Fruit fly (Drosophila melanogaster): Measurements from ENCODE around the gene CG4576.
A peak's percentile ranks its signal among the peaks of the same experiment; 100 is the strongest.

The CG4576 gene

dm6 chr3R:15807306-15807705 is 18.2 kb upstream of the CG4576 start:
- TF ChIP-seq CG1620 (GFP tag; optimal IDR thresholded peaks at IDR 0.05), result no peak
- TF ChIP-seq CG14711 (tag; optimal IDR thresholded peaks at IDR 0.05), result no peak
- TF ChIP-seq CG12768 (GFP tag; optimal IDR thresholded peaks at IDR 0.05), result no peak
- TF ChIP-seq CG33017 (tag; optimal IDR thresholded peaks at IDR 0.05), result no peak
- TF ChIP-seq CG7101 (tag; optimal IDR thresholded peaks at IDR 0.05), result no peak
- no peak for TF ChIP-seq CG5204 (GFP tag; optimal IDR thresholded peaks at IDR 0.05)
- no peak for TF ChIP-seq pad (GFP tag; optimal IDR thresholded peaks at IDR 0.05)
- no peak for TF ChIP-seq Hr96 (GFP tag; optimal IDR thresholded peaks at IDR 0.05)
- TF ChIP-seq ovo (GFP tag; optimal IDR thresholded peaks at IDR 0.05), result no peak
- no peak for TF ChIP-seq toe (GFP tag; optimal IDR thresholded peaks at IDR 0.05)
- no peak for TF ChIP-seq bab1 (GFP tag; optimal IDR thresholded peaks at IDR 0.05)

dm6 chr3R:15807877-15808381 is 17.6 kb upstream of the CG4576 start:
- TF ChIP-seq pad (GFP tag; optimal IDR thresholded peaks at IDR 0.05) (no peak), cic (GFP tag; optimal IDR thresholded peaks at IDR 0.05) (no peak), bab1 (GFP tag; optimal IDR thresholded peaks at IDR 0.05) (no peak), tj (GFP tag; optimal IDR thresholded peaks at IDR 0.05) (no peak), CG11617 (GFP tag; optimal IDR thresholded peaks at IDR 0.05) (no peak), cnc (optimal IDR thresholded peaks at IDR 0.05) (no peak), CG1620 (GFP tag; optimal IDR thresholded peaks at IDR 0.05) (no peak), CG7045 (GFP tag; optimal IDR thresholded peaks at IDR 0.05) (no peak), CG7101 (tag; optimal IDR thresholded peaks at IDR 0.05) (no peak), Mnt (GFP tag; optimal IDR thresholded peaks at IDR 0.05) (no peak), Crg-1 (GFP tag; optimal IDR thresholded peaks at IDR 0.05) (no peak)

dm6 chr3R:15810369-15810768 is 15.2 kb upstream of the CG4576 start:
- no peak for TF ChIP-seq CG5204 (GFP tag; optimal IDR thresholded peaks at IDR 0.05)
- no peak for TF ChIP-seq CG7045 (GFP tag; optimal IDR thresholded peaks at IDR 0.05)
- no peak for TF ChIP-seq bab1 (GFP tag; optimal IDR thresholded peaks at IDR 0.05)
- TF ChIP-seq toe (GFP tag; optimal IDR thresholded peaks at IDR 0.05), result no peak
- no peak for TF ChIP-seq CG33017 (tag; optimal IDR thresholded peaks at IDR 0.05)
- TF ChIP-seq ovo (GFP tag; optimal IDR thresholded peaks at IDR 0.05), result no peak
- TF ChIP-seq Clk (GFP tag; optimal IDR thresholded peaks at IDR 0.05), result no peak
- TF ChIP-seq CG12768 (GFP tag; optimal IDR thresholded peaks at IDR 0.05), result no peak
- no peak for TF ChIP-seq kay (GFP tag; ENCODE audit: borderline replicate concordance)
- no peak for TF ChIP-seq CG14711 (tag; optimal IDR thresholded peaks at IDR 0.05)
- TF ChIP-seq Mnt (GFP tag; optimal IDR thresholded peaks at IDR 0.05), result no peak
- no peak for TF ChIP-seq pad (GFP tag; optimal IDR thresholded peaks at IDR 0.05)
- no peak for TF ChIP-seq Crg-1 (GFP tag; optimal IDR thresholded peaks at IDR 0.05)
- no peak for TF ChIP-seq tj (GFP tag; optimal IDR thresholded peaks at IDR 0.05)
- no peak for TF ChIP-seq CG11617 (GFP tag; optimal IDR thresholded peaks at IDR 0.05)
- no peak for TF ChIP-seq Hr96 (GFP tag; optimal IDR thresholded peaks at IDR 0.05)
- TF ChIP-seq cnc (optimal IDR thresholded peaks at IDR 0.05), result no peak
- TF ChIP-seq cic (GFP tag; optimal IDR thresholded peaks at IDR 0.05), result no peak
- TF ChIP-seq CG7101 (tag; optimal IDR thresholded peaks at IDR 0.05), result no peak
- TF ChIP-seq CG1620 (GFP tag; optimal IDR thresholded peaks at IDR 0.05), result no peak

dm6 chr3R:15814150-15814549 is 11.4 kb upstream of the CG4576 start:
- TF ChIP-seq bab1 (GFP tag; optimal IDR thresholded peaks at IDR 0.05) (peak; percentile 31), Crg-1 (GFP tag; optimal IDR thresholded peaks at IDR 0.05) (no peak)

dm6 chr3R:15816276-15816675 is 9.3 kb upstream of the CG4576 start:
- TF ChIP-seq CG5204 (GFP tag; optimal IDR thresholded peaks at IDR 0.05), result no peak
- no peak for TF ChIP-seq CG7101 (tag; optimal IDR thresholded peaks at IDR 0.05)
- no peak for TF ChIP-seq CG1620 (GFP tag; optimal IDR thresholded peaks at IDR 0.05)
- no peak for TF ChIP-seq tj (GFP tag; optimal IDR thresholded peaks at IDR 0.05)
- no peak for TF ChIP-seq CG7045 (GFP tag; optimal IDR thresholded peaks at IDR 0.05)

- TF ChIP-seq bab1 (GFP tag; optimal IDR thresholded peaks at IDR 0.05) (no peak), kay (GFP tag; ENCODE audit: borderline replicate concordance) (peak; percentile 20)
Observed at dm6 chr3R:15827559-15827958, 2.0 kb downstream of the CG4576 start.

- TF ChIP-seq toe (GFP tag; optimal IDR thresholded peaks at IDR 0.05) (no peak), CG7045 (GFP tag; optimal IDR thresholded peaks at IDR 0.05) (no peak), CG11617 (GFP tag; optimal IDR thresholded peaks at IDR 0.05) (no peak), Mnt (GFP tag; optimal IDR thresholded peaks at IDR 0.05) (no peak), CG1620 (GFP tag; optimal IDR thresholded peaks at IDR 0.05) (no peak), Clk (GFP tag; optimal IDR thresholded peaks at IDR 0.05) (no peak), cnc (optimal IDR thresholded peaks at IDR 0.05) (no peak)
Observed at dm6 chr3R:15832525-15832924, 7.0 kb downstream of the CG4576 start, which contains the start of gene rec. TSS of gene rec (minus strand) at chr3R:15832632.

dm6 chr3R:15833332-15833731 is 7.8 kb downstream of the CG4576 start, which contains the start of gene CG43318:
TSS of gene CG43318 (minus strand) at chr3R:15833432.
- TF ChIP-seq CG14711 (tag; optimal IDR thresholded peaks at IDR 0.05) (no peak), Clk (GFP tag; optimal IDR thresholded peaks at IDR 0.05) (no peak), CG7045 (GFP tag; optimal IDR thresholded peaks at IDR 0.05) (no peak), ovo (GFP tag; optimal IDR thresholded peaks at IDR 0.05) (no peak), CG11617 (GFP tag; optimal IDR thresholded peaks at IDR 0.05) (no peak), CG33017 (tag; optimal IDR thresholded peaks at IDR 0.05) (no peak)
